Worm (Caenorhabditis elegans) whole organism, early embryonic: Measurements from ENCODE around the gene ubc-21.

ENCODE experiments used
- B0310.2 ChIP-seq: sonication (generic microtip); optimal IDR thresholded peaks from 2 replicates; lab custom pipeline; 2016; ENCODE audit warnings: mild to moderate bottlenecking, missing genetic modification characterization, missing compliant biosample characterization
- aly-1 ChIP-seq: sonication (generic microtip); optimal IDR thresholded peaks from 2 replicates; lab custom pipeline; 2016; ENCODE audit warnings: missing genetic modification characterization, missing compliant biosample characterization
- ama-1 ChIP-seq: fragments of 150-350 bp; optimal IDR thresholded peaks from 2 replicates; lab custom pipeline; 2014
- ets-7 ChIP-seq: sonication (generic microtip); optimal IDR thresholded peaks from 2 replicates; lab custom pipeline; 2016; ENCODE audit warnings: missing genotype, missing genetic modification characterization, missing compliant biosample characterization
- hmbx-1 ChIP-seq: sonication (generic microtip); optimal IDR thresholded peaks from 2 replicates; lab custom pipeline; 2016; ENCODE audit warnings: mild to moderate bottlenecking, missing genetic modification characterization, missing compliant biosample characterization
- hmg-4 ChIP-seq: fragments of 200-800 bp; sonication (Bioruptor generic); optimal IDR thresholded peaks from 2 replicates; lab custom pipeline; 2018; ENCODE audit warnings: mild to moderate bottlenecking, missing genetic modification characterization, missing compliant biosample characterization
- pes-1 ChIP-seq: fragments of 200-800 bp; sonication (Bioruptor generic); IDR thresholded peaks from 2 replicates; pipeline ENCODE4 v1.3.6; 2022; ENCODE audit warnings: missing genetic modification reagents, missing genetic modification characterization, missing compliant biosample characterization
- tbx-11 ChIP-seq: fragments of 200-800 bp; sonication (Bioruptor generic); IDR thresholded peaks from 2 replicates; pipeline ENCODE4 v1.3.6; 2022; ENCODE audit warnings: missing genetic modification characterization, missing compliant biosample characterization

DNA sequence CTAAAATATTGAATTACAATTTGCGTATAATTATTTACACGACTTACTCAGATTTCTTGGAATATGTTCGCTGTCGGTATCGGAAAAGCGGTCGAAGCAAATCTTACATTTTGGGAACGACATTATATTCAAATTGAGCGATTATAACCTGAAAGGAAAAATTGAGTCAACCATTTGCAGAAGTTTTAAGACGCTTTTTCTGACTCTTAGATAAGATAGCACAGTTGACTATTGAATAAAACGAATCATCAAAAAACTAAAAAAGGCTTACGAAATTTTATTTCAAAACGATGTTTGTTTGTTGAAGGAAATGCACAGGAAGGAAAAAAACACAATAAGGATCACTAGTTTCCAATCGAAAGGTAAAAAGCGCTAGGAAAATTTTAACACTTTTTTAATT is 41.1 kb upstream of the ubc-21 start, which contains the start of gene rcs-1:
- TF ChIP-seq ama-1 (lab: Kevin White, UChicago), result no peak
- no peak for TF ChIP-seq ets-7 (tag; lab: Kevin White, UChicago)
- no peak for TF ChIP-seq aly-1 (tag; lab: Kevin White, UChicago)
- TF ChIP-seq hmbx-1 (tag; lab: Kevin White, UChicago), result no peak
- TF ChIP-seq pes-1, result no peak
- no peak for TF ChIP-seq B0310.2 (tag; lab: Kevin White, UChicago)
- no peak for TF ChIP-seq hmg-4 (GFP tag; lab: Kevin White, UChicago)
- no peak for TF ChIP-seq tbx-11 (GFP tag; lab: Robert Waterston, UW)
